Worm (Caenorhabditis elegans) whole organism, L1 larva: ENCODE results near the gene madd-2.

Experiments used
- C04F5.9 ChIP-seq: sonication (generic microtip); optimal IDR thresholded peaks from 2 replicates; lab custom pipeline; 2016; ENCODE audit warnings: missing genetic modification characterization, missing compliant biosample characterization
- C16A3.4 ChIP-seq: fragments of 150-350 bp; optimal IDR thresholded peaks from 2 replicates; lab custom pipeline; 2014; ENCODE audit warnings: missing biosample characterization, missing genetic modification characterization
- aly-2 ChIP-seq: fragments of 150-350 bp; optimal IDR thresholded peaks from 2 replicates; lab custom pipeline; 2014; ENCODE audit warnings: missing biosample characterization, missing genetic modification characterization
- dpl-1 ChIP-seq, 3 experiments: fragments of 150-350 bp in 2 of 3; sonication (generic microtip) in 1 of 3; optimal IDR thresholded peaks; 2 replicates each; lab custom pipeline; 2014 to 2017; ENCODE audit warnings: missing biosample characterization in 3 of 3, missing genetic modification characterization in 3 of 3, missing genetic modification reagents in 3 of 3
- efl-1 ChIP-seq, 4 experiments: fragments of 150-350 bp; optimal IDR thresholded peaks in 3 of 4; peaks in 1 of 4; 1 replicate in 1 of 4; 2 replicates in 3 of 4; lab custom pipeline; 2014; ENCODE audit warnings: missing biosample characterization in 2 of 4, missing genetic modification characterization in 2 of 4, missing genetic modification reagents in 2 of 4
- egl-13 ChIP-seq: sonication (generic microtip); optimal IDR thresholded peaks from 2 replicates; lab custom pipeline; 2016; ENCODE audit warnings: missing genotype, missing genetic modification reagents, missing genetic modification characterization, missing compliant biosample characterization
- elt-2 ChIP-seq: sonication (generic microtip); optimal IDR thresholded peaks from 2 replicates; lab custom pipeline; 2016; ENCODE audit warnings: missing genetic modification characterization, mild to moderate bottlenecking, inconsistent platforms, missing compliant biosample characterization, missing genetic modification reagents
- fos-1 ChIP-seq: fragments of 150-350 bp; optimal IDR thresholded peaks from 2 replicates; lab custom pipeline; 2014; ENCODE audit warnings: missing biosample characterization, missing genetic modification characterization
- irx-1 ChIP-seq: sonication (generic microtip); optimal IDR thresholded peaks from 2 replicates; lab custom pipeline; 2016; ENCODE audit warnings: missing genetic modification characterization, missing compliant biosample characterization
- lin-14 ChIP-seq: fragments of 200-800 bp; sonication (Bioruptor generic); optimal IDR thresholded peaks from 2 replicates; lab custom pipeline; 2018; ENCODE audit warnings: mild to moderate bottlenecking, missing genetic modification characterization, moderate library complexity, missing compliant biosample characterization
- lin-35 ChIP-seq, 2 experiments: fragments of 150-350 bp; optimal IDR thresholded peaks; 2 replicates each; lab custom pipeline; 2014; ENCODE audit warnings: missing biosample characterization in 2 of 2, missing genetic modification characterization in 2 of 2, missing genetic modification reagents in 2 of 2
- lsy-2 ChIP-seq, 2 experiments: fragments of 150-350 bp; optimal IDR thresholded peaks; 2 replicates each; lab custom pipeline; 2014; ENCODE audit warnings: missing biosample characterization in 2 of 2, missing genetic modification characterization in 2 of 2
- nhr-11 ChIP-seq: fragments of 150-350 bp; optimal IDR thresholded peaks from 2 replicates; lab custom pipeline; 2014; ENCODE audit warnings: missing biosample characterization, missing genetic modification characterization
- nhr-71 ChIP-seq: sonication (generic microtip); optimal IDR thresholded peaks from 2 replicates; lab custom pipeline; 2016; ENCODE audit warnings: mild to moderate bottlenecking, missing genetic modification characterization, moderate library complexity, missing compliant biosample characterization
- nhr-76 ChIP-seq: sonication (generic microtip); optimal IDR thresholded peaks from 2 replicates; lab custom pipeline; 2017; ENCODE audit warnings: missing biosample characterization, missing genetic modification characterization
- pax-3 ChIP-seq: fragments of 200-800 bp; sonication (Bioruptor generic); optimal IDR thresholded peaks from 2 replicates; lab custom pipeline; 2018; ENCODE audit warnings: mild to moderate bottlenecking, missing genetic modification characterization, moderate library complexity, missing compliant biosample characterization
- pqm-1 ChIP-seq: sonication (generic microtip); optimal IDR thresholded peaks from 3 replicates; lab custom pipeline; 2017; ENCODE audit warnings: missing biosample characterization, missing genetic modification characterization
- snpc-4 ChIP-seq: fragments of 150-350 bp; optimal IDR thresholded peaks from 2 replicates; lab custom pipeline; 2014; ENCODE audit warnings: missing biosample characterization, missing genetic modification characterization
- sptf-1 ChIP-seq: fragments of 150-350 bp; optimal IDR thresholded peaks from 2 replicates; lab custom pipeline; 2014; ENCODE audit warnings: missing biosample characterization, missing genetic modification characterization
- swsn-7 ChIP-seq: sonication (generic microtip); optimal IDR thresholded peaks from 2 replicates; lab custom pipeline; 2016; ENCODE audit warnings: missing genetic modification characterization, missing compliant biosample characterization
- tlp-1 ChIP-seq: fragments of 150-350 bp; optimal IDR thresholded peaks from 2 replicates; lab custom pipeline; 2014; ENCODE audit warnings: missing biosample characterization, missing genetic modification characterization
- unc-86 ChIP-seq: sonication (generic microtip); optimal IDR thresholded peaks from 2 replicates; lab custom pipeline; 2016; ENCODE audit warnings: missing genetic modification characterization, missing compliant biosample characterization

madd-2 gene

DNA sequence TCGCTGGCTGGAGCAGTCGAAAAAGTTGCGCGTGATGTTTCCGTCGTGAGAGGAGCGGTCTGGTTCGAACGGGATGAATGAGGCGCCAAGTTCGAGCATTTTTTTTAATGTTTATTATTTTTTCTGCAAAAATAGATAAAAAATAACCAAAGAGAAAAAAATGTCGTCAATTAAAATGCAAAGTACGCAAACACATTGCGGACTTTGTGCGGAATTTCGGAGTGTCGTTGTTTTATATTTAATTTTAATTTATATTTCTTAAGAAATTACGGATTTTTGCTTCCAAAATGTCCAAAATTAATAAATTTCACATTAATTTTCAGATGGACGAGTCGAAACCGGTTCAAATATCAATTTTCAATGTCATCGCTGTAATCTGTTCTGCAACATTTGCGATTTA lies 39.3 kb downstream of the madd-2 start, which contains the start of the genes wrb-1 and Y50D4A.4 (continued):
- peak; percentile 56 for TF ChIP-seq irx-1 (tag; lab: Kevin White, UChicago)
- peak; percentile 37 for TF ChIP-seq C04F5.9 (tag; lab: Kevin White, UChicago)
- TF ChIP-seq, all 84 proteins: peak for 36

DNA sequence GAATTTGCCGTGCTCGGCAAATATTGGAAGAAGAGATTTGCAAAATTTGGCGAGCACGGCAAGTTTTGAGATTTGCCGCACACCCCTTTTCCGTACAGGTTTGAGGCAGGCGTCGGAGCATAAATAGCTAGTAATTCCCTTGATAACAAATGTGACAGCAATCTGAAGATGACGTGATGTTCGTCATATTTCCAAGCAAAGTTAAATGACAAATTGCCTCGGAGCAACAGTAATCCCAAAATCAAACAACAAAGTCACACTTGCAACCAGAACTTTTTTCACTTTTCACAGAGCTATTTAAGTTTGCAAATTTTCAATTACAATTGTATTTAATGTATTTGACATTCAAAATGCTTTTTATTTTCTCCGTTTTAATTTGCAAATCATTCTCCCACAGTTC lies 56.0 kb downstream of the madd-2 start, which contains the start of gene F25A2.1:
F25A2.1 (plus strand) TSS at position 301 of the 400 bp plus-strand sequence.
- TF ChIP-seq snpc-4 (tag; lab: Kevin White, UChicago) (no peak), nhr-71 (tag; lab: Kevin White, UChicago) (no peak), lsy-2 (tag; optimal IDR thresholded peaks at IDR 0.05; lab: Kevin White, UChicago) (no peak), nhr-76 (tag; lab: Kevin White, UChicago) (no peak), fos-1 (tag; lab: Kevin White, UChicago) (no peak), C04F5.9 (tag; lab: Kevin White, UChicago) (no peak), sptf-1 (tag; lab: Kevin White, UChicago) (no peak), efl-1 (optimal IDR thresholded peaks at IDR 0.05; lab: Kevin White, UChicago) (no peak), efl-1 (GFP tag; optimal IDR thresholded peaks at IDR 0.05 in 1 of 2; lab: Kevin White, UChicago) (peak in 1 of 2 experiments; percentile 46), egl-13 (tag; lab: Kevin White, UChicago) (no peak)
- TF ChIP-seq, all 84 proteins: peak for 1

DNA sequence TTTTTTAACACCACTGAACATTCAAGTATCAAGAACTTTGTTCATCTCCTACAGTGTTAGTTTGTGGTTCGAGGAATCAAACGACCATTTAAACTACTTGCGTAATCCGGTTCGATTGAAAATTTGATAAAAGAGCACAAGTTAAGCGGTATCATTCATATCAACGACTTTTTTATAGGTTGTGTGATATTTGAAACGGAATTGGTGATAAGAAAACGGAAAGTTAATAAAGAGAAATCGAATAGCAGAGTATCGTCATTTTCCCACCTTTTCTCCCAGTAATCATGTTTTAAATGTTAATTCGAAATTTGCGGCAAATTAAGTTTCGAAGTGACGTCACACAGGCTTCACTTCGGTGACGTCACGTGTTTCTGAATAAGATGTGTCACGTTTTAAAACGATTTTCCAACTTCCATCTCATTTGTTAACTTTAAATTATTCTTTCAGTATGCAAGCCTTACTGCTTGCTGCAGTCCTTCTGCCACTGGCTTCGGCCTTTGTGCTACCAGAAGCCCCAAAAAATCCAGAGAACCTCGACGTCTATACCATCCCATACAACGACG lies 58.9 kb downstream of the madd-2 start, which contains the start of gene T21H3.1:
T21H3.1 (plus strand) TSS at position 448 of the 563 bp plus-strand sequence.
- TF ChIP-seq nhr-11 (tag; lab: Kevin White, UChicago) (no peak), C16A3.4 (tag; lab: Kevin White, UChicago) (no peak), lsy-2 (tag; optimal IDR thresholded peaks at IDR 0.05; lab: Kevin White, UChicago) (no peak), aly-2 (no peak), tlp-1 (tag; lab: Kevin White, UChicago) (peak; percentile 31), dpl-1 (GFP tag; optimal IDR thresholded peaks at IDR 0.05; lab: Kevin White, UChicago) (no peak), lin-35 (GFP tag; optimal IDR thresholded peaks at IDR 0.05; lab: Kevin White, UChicago) (peak in 1 of 2 experiments; percentile 17), swsn-7 (tag; lab: Kevin White, UChicago) (no peak), unc-86 (no peak), lin-14 (GFP tag; lab: Kevin White, UChicago) (no peak), elt-2 (tag; lab: Kevin White, UChicago) (peak; percentile 74), pax-3 (tag; lab: Kevin White, UChicago) (no peak), efl-1 (optimal IDR thresholded peaks at IDR 0.05; lab: Kevin White, UChicago) (no peak), efl-1 (GFP tag; optimal IDR thresholded peaks at IDR 0.05 in 1 of 2; lab: Kevin White, UChicago) (peak in 1 of 2 experiments; percentile 26), pqm-1 (peak; percentile 31)
